Fruit fly (Drosophila melanogaster): ENCODE results near the gene LKRSDH.

The LKRSDH gene

DNA sequence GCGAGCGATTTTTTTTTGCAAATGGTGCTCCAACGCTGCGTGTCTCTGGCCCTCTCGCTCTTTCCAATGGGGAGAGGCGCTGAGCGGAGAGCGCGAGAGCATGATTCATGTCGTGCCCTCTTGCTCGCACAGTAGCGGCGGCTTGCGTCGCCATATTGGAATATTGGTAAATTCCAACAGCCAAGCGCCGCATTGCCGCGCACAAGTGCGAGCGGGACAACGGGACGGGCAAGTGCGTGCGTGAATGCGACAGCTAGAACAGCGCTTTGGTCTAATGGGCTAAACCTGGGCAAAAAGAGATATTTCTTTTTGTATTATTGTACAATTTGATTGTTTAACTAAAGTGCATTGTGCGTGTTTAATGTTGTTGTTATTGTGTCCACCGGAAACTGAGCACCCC lies 32.5 kb upstream of the LKRSDH start (continued):
- no peak for TF ChIP-seq Nf-YA (GFP tag; IDR thresholded peaks at IDR 0.05)
- peak; percentile 65 for TF ChIP-seq CG10543 (GFP tag; optimal IDR thresholded peaks at IDR 0.05)
- peak; percentile 93 for TF ChIP-seq rib (GFP tag; IDR thresholded peaks at IDR 0.05)
- no peak for TF ChIP-seq dysf (GFP tag; IDR thresholded peaks at IDR 0.05)
- TF ChIP-seq chif (GFP tag; optimal IDR thresholded peaks at IDR 0.05) = no peak
- no peak for TF ChIP-seq ab (GFP tag; optimal IDR thresholded peaks at IDR 0.05)
- peak; percentile 74; the same call in 2 of the 3 replicates for TF ChIP-seq mld (GFP tag; IDR thresholded peaks at IDR 0.05; ENCODE audit: partially characterized antibody)
- TF ChIP-seq CG3163 (GFP tag; optimal IDR thresholded peaks at IDR 0.05) = no peak
- TF ChIP-seq kah (GFP tag; optimal IDR thresholded peaks at IDR 0.05) = peak; percentile 1
- TF ChIP-seq cg (GFP tag; optimal IDR thresholded peaks at IDR 0.05) = peak; percentile 48
- TF ChIP-seq CG4820 (GFP tag; optimal IDR thresholded peaks at IDR 0.05) = no peak
- TF ChIP-seq Jarid2 (GFP tag; optimal IDR thresholded peaks at IDR 0.05) = no peak
- TF ChIP-seq Oli (tag; optimal IDR thresholded peaks at IDR 0.05) = no peak
- peak; percentile 26 for TF ChIP-seq pho (GFP tag; optimal IDR thresholded peaks at IDR 0.05)
- peak; percentile 49 for TF ChIP-seq zf30C (GFP tag; optimal IDR thresholded peaks at IDR 0.05)
- TF ChIP-seq caup (GFP tag; optimal IDR thresholded peaks at IDR 0.05; ENCODE audit: severe bottlenecking) = no peak
- peak; percentile 6 for TF ChIP-seq CG17912 (GFP tag; optimal IDR thresholded peaks at IDR 0.05)
- no peak for TF ChIP-seq CG10565 (GFP tag; optimal IDR thresholded peaks at IDR 0.05)
- no peak for TF ChIP-seq Dref (GFP tag; IDR thresholded peaks at IDR 0.05)
- TF ChIP-seq dpn (GFP tag; optimal IDR thresholded peaks at IDR 0.05) = no peak
- no peak for TF ChIP-seq CG9437 (GFP tag; optimal IDR thresholded peaks at IDR 0.05)
- TF ChIP-seq Atf3 (GFP tag; optimal IDR thresholded peaks at IDR 0.05) = no peak
- 0 out of 2 replicates have a peak, but pooled peaks have one; percentile 42 for TF ChIP-seq nerfin-2 (GFP tag; IDR thresholded peaks at IDR 0.05; ENCODE audit: partially characterized antibody)
- TF ChIP-seq CG12236 (GFP tag; optimal IDR thresholded peaks at IDR 0.05) = no peak
- TF ChIP-seq grn (GFP tag; optimal IDR thresholded peaks at IDR 0.05) = peak; percentile 29
- peak; percentile 87 for TF ChIP-seq onecut (GFP tag; IDR thresholded peaks at IDR 0.05)
- no peak for TF ChIP-seq CG6765 (GFP tag; optimal IDR thresholded peaks at IDR 0.05)
- peak; percentile 77 for TF ChIP-seq CG42726 (GFP tag; IDR thresholded peaks at IDR 0.05; ENCODE audit: partially characterized antibody)
- TF ChIP-seq CG6254 (GFP tag; optimal IDR thresholded peaks at IDR 0.05) = no peak
- no peak for TF ChIP-seq CG11560 (tag; IDR thresholded peaks at IDR 0.05)
- 0 out of 3 replicates have a peak, but pooled peaks have one; percentile 43 for TF ChIP-seq CG2199 (GFP tag; IDR thresholded peaks at IDR 0.05)
- no peak for TF ChIP-seq eyg (GFP tag; optimal IDR thresholded peaks at IDR 0.05)
- no peak for TF ChIP-seq pb (GFP tag; optimal IDR thresholded peaks at IDR 0.05)
- TF ChIP-seq Sox102F (GFP tag; optimal IDR thresholded peaks at IDR 0.05) = no peak
- TF ChIP-seq Oaz (GFP tag; IDR thresholded peaks at IDR 0.05) = no peak
- no peak for TF ChIP-seq crp (GFP tag; optimal IDR thresholded peaks at IDR 0.05)
- no peak for TF ChIP-seq CG33213 (GFP tag; optimal IDR thresholded peaks at IDR 0.05)
- TF ChIP-seq mam (GFP tag; optimal IDR thresholded peaks at IDR 0.05) = no peak
- TF ChIP-seq CG1792 (GFP tag; optimal IDR thresholded peaks at IDR 0.05) = no peak
- no peak for TF ChIP-seq Bteb2 (GFP tag; optimal IDR thresholded peaks at IDR 0.05)
- 0 out of 2 replicates have a peak, but pooled peaks have one; percentile 11 for TF ChIP-seq CG5953 (GFP tag; IDR thresholded peaks at IDR 0.05)
- TF ChIP-seq CG18262 (tag; optimal IDR thresholded peaks at IDR 0.05) = peak; percentile 8
- TF ChIP-seq CG32772 (GFP tag; IDR thresholded peaks at IDR 0.05) = peak; percentile 86
- TF ChIP-seq pros (GFP tag; optimal IDR thresholded peaks at IDR 0.05) = peak; percentile 9
- no peak for TF ChIP-seq org-1 (GFP tag; optimal IDR thresholded peaks at IDR 0.05)
- TF ChIP-seq row (GFP tag; IDR thresholded peaks at IDR 0.05) = no peak
- TF ChIP-seq lbe (GFP tag; optimal IDR thresholded peaks at IDR 0.05) = no peak
- peak; percentile 38 for TF ChIP-seq inv (GFP tag; IDR thresholded peaks at IDR 0.05; ENCODE audit: partially characterized antibody)
- TF ChIP-seq Stat92E (GFP tag; optimal IDR thresholded peaks at IDR 0.05) = no peak
- TF ChIP-seq kni (GFP tag; optimal IDR thresholded peaks at IDR 0.05) = peak; percentile 55
